Worm (Caenorhabditis elegans) whole organism, midembryonic: ENCODE measurements around the gene C16D9.9.

Experiments
- T22C8.4 ChIP-seq: fragments of 200-800 bp; sonication (Bioruptor generic); IDR thresholded peaks from 2 replicates; pipeline ENCODE4 v1.3.6; 2022; ENCODE audit warnings: missing genetic modification characterization, missing compliant biosample characterization
- cog-1 ChIP-seq: sonication (generic microtip); optimal IDR thresholded peaks from 2 replicates; lab custom pipeline; 2016; ENCODE audit warnings: missing genetic modification characterization, missing compliant biosample characterization
- flt-1 ChIP-seq: fragments of 200-800 bp; sonication (Bioruptor generic); IDR thresholded peaks from 2 replicates; pipeline ENCODE4 v1.3.6; 2022; ENCODE audit warnings: missing genetic modification characterization, missing compliant biosample characterization
- klf-2 ChIP-seq: fragments of 200-800 bp; sonication (Bioruptor generic); conservative IDR thresholded peaks from 2 replicates; pipeline ENCODE4 v1.3.6; 2022; ENCODE audit warnings: missing genetic modification reagents, missing genetic modification characterization, missing compliant biosample characterization
- med-1 ChIP-seq: sonication (generic microtip); optimal IDR thresholded peaks from 2 replicates; lab custom pipeline; 2017; ENCODE audit warnings: missing genetic modification characterization, mild to moderate bottlenecking, missing compliant biosample characterization, antibody characterized with exemption, missing genetic modification reagents; ENCODE audit not compliant: insufficient read depth
- ref-1 ChIP-seq: fragments of 200-800 bp; sonication (Bioruptor generic); conservative IDR thresholded peaks from 2 replicates; pipeline ENCODE4 v1.3.6; 2022; ENCODE audit warnings: missing genetic modification reagents, missing genetic modification characterization, missing compliant biosample characterization
- tab-1 ChIP-seq: fragments of 200-800 bp; sonication (Bioruptor generic); IDR thresholded peaks from 2 replicates; pipeline ENCODE4 v1.3.6; 2022; ENCODE audit warnings: missing genetic modification characterization, missing compliant biosample characterization
- ztf-23 ChIP-seq: fragments of 200-800 bp; sonication (Bioruptor generic); IDR thresholded peaks from 2 replicates; pipeline ENCODE4 v1.3.6; 2022; ENCODE audit warnings: missing genetic modification reagents, missing genetic modification characterization, missing compliant biosample characterization
- ztf-29 ChIP-seq: fragments of 200-800 bp; sonication (Bioruptor generic); IDR thresholded peaks from 2 replicates; pipeline ENCODE4 v1.3.6; 2022; ENCODE audit warnings: missing genetic modification reagents, missing genetic modification characterization, missing compliant biosample characterization

Gene C16D9.9

DNA sequence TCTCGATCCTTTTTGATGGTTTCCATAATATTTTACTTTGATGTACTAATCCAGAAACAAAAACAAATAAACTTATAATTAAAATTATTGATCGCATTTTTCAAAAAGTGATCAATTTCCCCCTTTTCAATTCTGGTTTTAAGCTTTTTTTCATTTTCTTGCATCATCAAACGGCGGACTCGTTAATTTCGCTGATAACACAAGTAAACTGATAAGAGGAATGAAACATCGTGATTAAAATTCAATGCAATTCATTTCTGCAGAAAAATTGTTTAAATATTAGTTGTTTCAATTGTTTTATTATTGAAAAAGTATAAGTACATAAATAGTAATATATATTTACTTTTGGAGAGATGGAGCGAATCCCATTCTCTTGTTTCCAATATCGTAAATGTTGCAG, 3.2 kb downstream of the C16D9.9 start:
- TF ChIP-seq ztf-29 (GFP tag; lab: Robert Waterston, UW) (no peak), klf-2 (GFP tag; lab: Robert Waterston, UW) (no peak), ref-1 (GFP tag; lab: Robert Waterston, UW) (no peak), med-1 (no peak), T22C8.4 (no peak), flt-1 (no peak), ztf-23 (GFP tag; lab: Robert Waterston, UW) (no peak), tab-1 (GFP tag; lab: Robert Waterston, UW) (no peak), cog-1 (tag; lab: Kevin White, UChicago) (no peak)

DNA sequence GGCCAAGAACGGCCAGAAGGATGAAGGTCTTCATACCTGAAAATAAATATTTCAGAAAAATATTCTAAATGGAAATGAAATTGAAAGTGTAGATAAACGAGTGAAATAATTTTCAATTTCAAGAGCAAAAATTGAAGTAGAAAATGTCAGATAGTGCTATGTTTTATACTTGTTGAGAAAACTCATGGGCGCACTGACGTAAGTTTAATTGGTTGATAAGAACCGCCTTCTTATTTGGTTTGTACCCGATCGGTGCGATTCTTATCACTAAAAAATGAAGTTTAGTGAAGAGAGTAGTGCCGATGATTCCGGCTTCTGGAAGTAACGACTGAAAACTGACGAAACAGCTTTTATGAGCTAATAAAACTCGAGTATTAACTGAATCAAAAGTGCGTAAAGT, 4.9 kb downstream of the C16D9.9 start, which contains the start of the genes asp-6 and asp-12:
Gene asp-6, minus strand, starts transcription at position 36 of the 400 bp plus-strand sequence.
Gene asp-12, plus strand, starts transcription at position 309 of the 400 bp plus-strand sequence.
- TF ChIP-seq T22C8.4 (no peak), cog-1 (tag; lab: Kevin White, UChicago) (no peak), med-1 (no peak), ztf-29 (GFP tag; lab: Robert Waterston, UW) (no peak), ztf-23 (GFP tag; lab: Robert Waterston, UW) (no peak), flt-1 (no peak), tab-1 (GFP tag; lab: Robert Waterston, UW) (no peak), ref-1 (GFP tag; lab: Robert Waterston, UW) (no peak), klf-2 (GFP tag; lab: Robert Waterston, UW) (no peak)

DNA sequence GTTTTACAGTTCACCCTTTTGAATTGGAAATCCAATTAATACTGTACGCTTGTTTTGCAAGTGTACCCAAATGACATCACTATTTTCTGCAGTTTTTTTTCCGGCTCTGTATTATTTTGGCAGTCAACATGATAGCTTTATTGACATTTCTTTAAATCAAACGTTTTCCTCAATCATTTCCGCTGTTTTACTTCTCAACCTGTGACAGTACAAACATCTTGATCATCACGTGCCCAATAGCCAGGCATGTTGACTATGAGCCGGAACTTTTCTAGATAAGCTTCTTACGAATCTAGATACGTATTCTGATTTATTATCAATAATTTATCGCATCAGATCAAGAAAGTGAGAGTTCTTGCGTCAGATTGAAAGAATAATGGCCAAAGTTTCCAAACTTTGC, 5.8 kb downstream of the C16D9.9 start:
- TF ChIP-seq T22C8.4 (no peak), tab-1 (GFP tag; lab: Robert Waterston, UW) (no peak), med-1 (no peak), flt-1 (no peak), ref-1 (GFP tag; lab: Robert Waterston, UW) (no peak), ztf-29 (GFP tag; lab: Robert Waterston, UW) (no peak), cog-1 (tag; lab: Kevin White, UChicago) (no peak), klf-2 (GFP tag; lab: Robert Waterston, UW) (no peak), ztf-23 (GFP tag; lab: Robert Waterston, UW) (no peak)

DNA sequence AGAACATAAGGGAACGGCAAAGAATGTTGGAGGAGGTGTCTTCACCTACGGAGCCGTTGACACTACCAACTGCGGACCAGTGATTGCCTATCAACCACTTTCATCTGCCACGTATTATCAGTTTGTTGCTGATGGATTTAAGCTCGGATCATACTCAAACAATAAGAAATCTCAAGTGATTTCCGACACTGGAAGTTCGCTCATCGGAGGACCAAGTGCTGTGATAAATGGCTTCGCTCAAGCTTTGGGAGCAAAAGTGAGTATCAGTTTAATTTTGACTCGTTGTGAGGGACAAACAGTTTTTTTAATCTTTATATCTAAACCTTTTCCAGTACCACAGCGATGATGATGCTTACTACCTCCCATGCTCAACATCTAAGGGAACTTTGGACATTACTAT, 7.4 kb downstream of the C16D9.9 start:
- TF ChIP-seq flt-1 = no peak
- no peak for TF ChIP-seq T22C8.4
- no peak for TF ChIP-seq ztf-29 (GFP tag; lab: Robert Waterston, UW)
- no peak for TF ChIP-seq tab-1 (GFP tag; lab: Robert Waterston, UW)

DNA sequence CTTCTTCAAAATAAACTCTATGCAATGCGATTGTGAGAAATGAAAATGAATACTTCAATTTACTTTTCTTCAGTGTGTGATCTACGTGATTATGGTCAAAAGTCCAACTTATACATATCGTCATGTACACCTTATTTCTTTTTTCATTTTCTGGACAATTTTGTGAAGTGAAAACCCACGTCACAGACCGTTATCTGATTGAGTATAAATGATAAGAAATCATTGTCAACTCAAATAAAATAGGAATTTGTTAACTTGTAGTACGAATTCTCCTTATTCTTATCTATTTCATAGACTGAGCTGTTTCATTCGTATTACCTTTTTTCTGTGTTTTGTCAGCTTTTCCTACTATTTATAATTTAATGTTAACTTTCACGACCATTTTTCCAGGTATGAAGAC, 8.0 kb downstream of the C16D9.9 start, which contains the start of gene asp-5:
Gene asp-5, plus strand, starts transcription at position 391 of the 400 bp plus-strand sequence.
- TF ChIP-seq med-1 (no peak), klf-2 (GFP tag; lab: Robert Waterston, UW) (no peak), ztf-23 (GFP tag; lab: Robert Waterston, UW) (no peak), ztf-29 (GFP tag; lab: Robert Waterston, UW) (no peak), ref-1 (GFP tag; lab: Robert Waterston, UW) (no peak), tab-1 (GFP tag; lab: Robert Waterston, UW) (no peak), T22C8.4 (no peak), flt-1 (no peak), cog-1 (tag; lab: Kevin White, UChicago) (no peak)

DNA sequence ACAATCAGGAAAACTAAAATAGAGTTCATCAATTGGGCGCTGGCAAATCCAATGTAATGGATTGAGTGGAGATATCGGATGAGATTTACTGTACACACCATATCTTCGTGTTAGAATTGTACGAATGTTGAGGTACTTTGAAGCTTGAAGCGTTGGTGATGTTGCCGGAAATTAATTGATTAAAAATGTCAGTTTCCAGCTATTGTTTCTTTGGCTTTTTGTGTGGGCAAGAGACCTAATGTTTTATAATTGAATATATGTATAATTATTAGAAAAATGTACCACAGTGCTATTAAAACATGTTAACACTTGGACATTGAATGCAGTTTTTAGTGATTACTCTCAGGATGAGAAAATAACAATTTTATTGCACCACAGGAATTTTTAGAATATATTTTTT, 14.8 kb downstream of the C16D9.9 start, which contains the start of gene str-136:
Gene str-136, minus strand, starts transcription at position 101 of the 400 bp plus-strand sequence.
- TF ChIP-seq flt-1 (no peak), klf-2 (GFP tag; lab: Robert Waterston, UW) (no peak), tab-1 (GFP tag; lab: Robert Waterston, UW) (no peak), ztf-23 (GFP tag; lab: Robert Waterston, UW) (no peak), ref-1 (GFP tag; lab: Robert Waterston, UW) (no peak)

DNA sequence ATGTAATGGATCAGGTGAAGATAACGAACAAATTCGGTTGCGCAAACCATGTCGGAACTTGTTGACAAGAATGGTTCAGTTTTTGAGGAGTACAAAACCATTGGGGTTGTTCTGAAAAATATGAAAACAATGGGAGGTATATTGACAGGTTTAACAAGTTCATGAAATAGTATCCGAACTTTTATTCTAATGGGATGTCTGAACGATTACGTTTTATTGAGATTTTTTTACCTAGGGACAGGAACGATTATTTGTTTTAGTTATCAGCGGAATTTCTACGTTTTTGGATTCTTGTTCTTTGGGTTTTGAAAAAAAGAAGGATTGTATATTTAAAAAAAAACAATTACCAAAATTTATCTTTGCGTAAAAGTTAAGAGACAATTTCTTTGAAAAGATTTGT, 16.7 kb downstream of the C16D9.9 start, which contains the start of gene str-135:
Gene str-135, minus strand, starts transcription at position 101 of the 400 bp plus-strand sequence.
- TF ChIP-seq ztf-23 (GFP tag; lab: Robert Waterston, UW) (no peak), T22C8.4 (no peak), ref-1 (GFP tag; lab: Robert Waterston, UW) (no peak), med-1 (no peak), ztf-29 (GFP tag; lab: Robert Waterston, UW) (no peak), flt-1 (no peak), tab-1 (GFP tag; lab: Robert Waterston, UW) (no peak), cog-1 (tag; lab: Kevin White, UChicago) (no peak), klf-2 (GFP tag; lab: Robert Waterston, UW) (no peak)

DNA sequence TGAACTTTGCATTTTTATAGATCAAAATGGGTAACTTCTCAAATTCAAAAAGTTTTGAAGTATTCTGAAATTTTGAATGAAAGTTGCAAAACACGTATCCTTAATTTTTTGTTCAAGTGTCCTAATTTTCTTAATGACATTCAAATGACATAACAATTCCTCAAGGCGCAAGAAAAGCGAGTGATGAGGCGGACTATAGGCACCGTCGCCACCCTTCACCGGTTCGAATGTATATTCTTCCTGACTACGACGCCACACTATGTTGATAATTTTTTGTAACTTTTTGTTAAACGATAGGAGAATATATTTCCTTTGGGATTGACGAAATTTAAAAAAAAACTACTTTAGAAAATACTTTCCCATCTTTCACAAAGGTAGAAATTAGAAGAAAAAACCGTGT, 17.6 kb downstream of the C16D9.9 start:
- no peak for TF ChIP-seq flt-1
- TF ChIP-seq tab-1 (GFP tag; lab: Robert Waterston, UW) = no peak
- TF ChIP-seq cog-1 (tag; lab: Kevin White, UChicago) = no peak
- TF ChIP-seq ref-1 (GFP tag; lab: Robert Waterston, UW) = no peak
- TF ChIP-seq T22C8.4 = no peak
- no peak for TF ChIP-seq ztf-29 (GFP tag; lab: Robert Waterston, UW)
- TF ChIP-seq ztf-23 (GFP tag; lab: Robert Waterston, UW) = no peak
- no peak for TF ChIP-seq med-1
- TF ChIP-seq klf-2 (GFP tag; lab: Robert Waterston, UW) = no peak

DNA sequence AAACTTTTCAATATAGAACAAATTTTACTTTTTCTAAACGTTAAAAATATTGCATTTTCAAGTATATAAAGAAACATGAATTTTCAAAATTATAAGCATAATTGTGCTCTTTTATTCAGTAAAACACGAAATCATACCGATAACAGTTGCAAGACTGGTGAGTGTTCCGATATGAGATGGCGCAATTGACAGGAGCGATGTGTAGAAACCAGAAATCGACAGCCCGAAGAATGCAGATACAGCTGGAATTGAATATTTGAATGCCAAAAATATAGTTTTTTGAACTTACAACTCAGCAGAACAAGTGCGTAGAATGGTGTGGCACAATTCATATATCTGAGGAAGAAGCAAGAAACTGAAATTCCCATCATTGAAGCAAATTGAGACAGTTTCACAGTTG, 18.9 kb downstream of the C16D9.9 start:
- TF ChIP-seq ztf-23 (GFP tag; lab: Robert Waterston, UW) = no peak
- TF ChIP-seq ref-1 (GFP tag; lab: Robert Waterston, UW) = no peak
- no peak for TF ChIP-seq flt-1
- TF ChIP-seq tab-1 (GFP tag; lab: Robert Waterston, UW) = no peak

DNA sequence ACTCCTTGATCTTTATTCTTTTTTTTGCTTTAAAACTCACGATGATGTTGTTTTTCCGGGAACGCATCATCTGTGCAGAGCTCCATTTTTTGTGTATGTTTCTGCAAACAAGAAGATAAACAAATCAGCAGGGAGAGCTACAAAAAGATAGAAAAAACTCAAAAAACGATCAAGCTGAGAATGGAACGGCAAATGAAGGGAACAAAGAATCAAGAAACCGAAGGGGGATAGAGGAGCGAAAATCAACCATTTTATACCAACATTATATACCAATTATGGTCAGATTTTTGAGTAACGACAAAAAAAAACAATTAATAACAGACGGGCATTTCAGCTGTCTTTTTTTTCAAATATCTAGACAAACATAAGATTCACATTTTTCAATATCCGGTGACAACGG, 20.8 kb downstream of the C16D9.9 start, which contains the start of gene slc-17.5:
Gene slc-17.5, minus strand, starts transcription at position 101 of the 400 bp plus-strand sequence.
- TF ChIP-seq ztf-29 (GFP tag; lab: Robert Waterston, UW) (no peak), T22C8.4 (no peak), ref-1 (GFP tag; lab: Robert Waterston, UW) (no peak), med-1 (no peak), tab-1 (GFP tag; lab: Robert Waterston, UW) (no peak), flt-1 (no peak), ztf-23 (GFP tag; lab: Robert Waterston, UW) (no peak), cog-1 (tag; lab: Kevin White, UChicago) (no peak), klf-2 (GFP tag; lab: Robert Waterston, UW) (no peak)
